Worm (Caenorhabditis elegans): ENCODE results near the gene F22B7.9.

The F22B7.9 gene

DNA sequence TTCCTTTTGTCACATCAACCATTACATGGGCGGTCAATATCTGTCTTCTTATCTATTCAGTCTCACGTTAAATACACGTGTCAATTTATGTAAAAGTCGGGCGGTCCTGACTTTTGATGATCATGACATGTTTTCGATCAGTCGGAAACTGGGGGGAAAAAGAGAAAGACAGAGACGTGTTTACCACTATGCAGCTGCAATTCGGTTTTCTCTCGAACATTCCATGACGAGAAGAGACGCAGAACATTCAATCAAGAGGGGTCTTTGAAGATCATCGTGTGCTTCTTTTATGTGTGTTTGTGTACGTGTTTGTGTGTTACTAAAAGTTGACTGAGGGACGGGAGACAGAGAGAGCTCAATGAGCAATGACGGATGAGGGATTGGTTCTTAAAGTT is 4.6 kb upstream of the F22B7.9 start (continued):
- TF ChIP-seq D1046.2 (GFP tag; IDR thresholded peaks at IDR 0.05) (no peak), daf-8 (GFP tag; IDR thresholded peaks at IDR 0.05) (no peak), mep-1 (tag; optimal IDR thresholded peaks at IDR 0.05) (peak; percentile 90), ztf-7 (tag; optimal IDR thresholded peaks at IDR 0.05) (peak; percentile 72), dmd-6 (GFP tag; IDR thresholded peaks at IDR 0.05) (peak; percentile 93)

- no peak for TF ChIP-seq nhr-237 (tag; optimal IDR thresholded peaks at IDR 0.05)
- no peak for TF ChIP-seq egl-27 (tag; optimal IDR thresholded peaks at IDR 0.05)
- TF ChIP-seq mdt-29 (GFP tag; IDR thresholded peaks at IDR 0.05) = no peak
- TF ChIP-seq nhr-48 (tag; optimal IDR thresholded peaks at IDR 0.05) = no peak
- no peak for TF ChIP-seq lsy-2 (tag; optimal IDR thresholded peaks at IDR 0.05)
- no peak for TF ChIP-seq cey-2 (tag; optimal IDR thresholded peaks at IDR 0.05; ENCODE audit: borderline replicate concordance, insufficient read depth)
- peak; percentile 97 for TF ChIP-seq aha-1 (tag)
- no peak for TF ChIP-seq ama-1 (optimal IDR thresholded peaks at IDR 0.05)
Observed at ce11 chrIII:8657676-8658366, 4.1 kb upstream of the F22B7.9 start.

ce11 chrIII:8656957-8657356 is 3.2 kb upstream of the F22B7.9 start:
- TF ChIP-seq dmd-6 (GFP tag; IDR thresholded peaks at IDR 0.05) = peak; percentile 93
- no peak for TF ChIP-seq ceh-62 (tag; optimal IDR thresholded peaks at IDR 0.05)
- no peak for TF ChIP-seq zfp-2 (tag; optimal IDR thresholded peaks at IDR 0.05)
- no peak for TF ChIP-seq zip-2 (tag; optimal IDR thresholded peaks at IDR 0.05)
- no peak for TF ChIP-seq tag-97 (GFP tag; IDR thresholded peaks at IDR 0.05)
- TF ChIP-seq rbr-2 (tag; optimal IDR thresholded peaks at IDR 0.05) = no peak
- peak in 1 of 2 experiments; percentile 49 for TF ChIP-seq daf-16 (GFP tag; optimal IDR thresholded peaks at IDR 0.05)
- peak; percentile 94 for TF ChIP-seq daf-16 (tag; optimal IDR thresholded peaks at IDR 0.05)
- TF ChIP-seq mdl-1 (tag; optimal IDR thresholded peaks at IDR 0.05) = peak in 1 of 2 experiments; percentile 64
- TF ChIP-seq nhr-48 (tag; optimal IDR thresholded peaks at IDR 0.05) = peak; percentile 73
- no peak for TF ChIP-seq Y75B8A.6 (GFP tag; IDR thresholded peaks at IDR 0.05)
- no peak for TF ChIP-seq jun-1 (tag; optimal IDR thresholded peaks at IDR 0.05)
- peak; percentile 94 for TF ChIP-seq dve-1 (tag; optimal IDR thresholded peaks at IDR 0.05; ENCODE audit: insufficient read depth)
- peak; percentile 78 for TF ChIP-seq hlh-30 (tag; optimal IDR thresholded peaks at IDR 0.05; ENCODE audit: insufficient read depth)
- TF ChIP-seq madf-9 (GFP tag; conservative IDR thresholded peaks at IDR 0.05) = no peak
- peak; percentile 33; the same call in 1 of the 2 replicates for TF ChIP-seq lin-1 (GFP tag; IDR thresholded peaks at IDR 0.05)
- peak; percentile 77 for TF ChIP-seq php-3 (GFP tag; IDR thresholded peaks at IDR 0.05)
- TF ChIP-seq ceh-20 (GFP tag; IDR thresholded peaks at IDR 0.05) = peak; percentile 56; the same call in 1 of the 2 replicates
- peak; percentile 87 for TF ChIP-seq hlh-11 (tag; optimal IDR thresholded peaks at IDR 0.05)
- TF ChIP-seq ces-1 (GFP tag; optimal IDR thresholded peaks at IDR 0.05) = no peak
- no peak for TF ChIP-seq ceh-44 (GFP tag; IDR thresholded peaks at IDR 0.05)
- TF ChIP-seq lsy-2 (tag; optimal IDR thresholded peaks at IDR 0.05) = peak in 1 of 2 experiments; percentile 8
- TF ChIP-seq tra-1 (GFP tag; IDR thresholded peaks at IDR 0.05) = 0 out of 2 replicates have a peak, but pooled peaks have one; percentile 41
- peak; percentile 33 for TF ChIP-seq mxl-3 (GFP tag; optimal IDR thresholded peaks at IDR 0.05)
- peak; percentile 78 for TF ChIP-seq pqm-1 (tag; optimal IDR thresholded peaks at IDR 0.05)
- TF ChIP-seq nhr-42 (GFP tag; IDR thresholded peaks at IDR 0.05) = no peak
- peak; percentile 76 for TF ChIP-seq aha-1 (tag)
- TF ChIP-seq daf-12 (tag; optimal IDR thresholded peaks at IDR 0.05) = no peak
- TF ChIP-seq daf-8 (GFP tag; IDR thresholded peaks at IDR 0.05) = 0 out of 2 replicates have a peak, but pooled peaks have one; percentile 6
- TF ChIP-seq nhr-77 (tag; optimal IDR thresholded peaks at IDR 0.05) = peak; percentile 65
- TF ChIP-seq mxl-2 (GFP tag; conservative IDR thresholded peaks at IDR 0.05) = peak; percentile 87
- no peak for TF ChIP-seq zfp-3 (GFP tag; conservative IDR thresholded peaks at IDR 0.05)
- no peak for TF ChIP-seq daf-19 (GFP tag; conservative IDR thresholded peaks at IDR 0.05)
- no peak for TF ChIP-seq arid-1 (GFP tag; conservative IDR thresholded peaks at IDR 0.05)
- peak; percentile 88 for TF ChIP-seq nhr-28 (tag; optimal IDR thresholded peaks at IDR 0.05)
- TF ChIP-seq lin-38 (GFP tag; IDR thresholded peaks at IDR 0.05) = no peak
- TF ChIP-seq mdt-29 (GFP tag; IDR thresholded peaks at IDR 0.05) = no peak
- TF ChIP-seq T20F7.1 (GFP tag; optimal IDR thresholded peaks at IDR 0.05) = peak; percentile 44
- no peak for TF ChIP-seq spr-1 (tag; optimal IDR thresholded peaks at IDR 0.05)

Measured in whole organism, L4 larva.